Fruit fly (Drosophila melanogaster): Measurements from ENCODE around the gene CG12355.

CG12355 gene

DNA sequence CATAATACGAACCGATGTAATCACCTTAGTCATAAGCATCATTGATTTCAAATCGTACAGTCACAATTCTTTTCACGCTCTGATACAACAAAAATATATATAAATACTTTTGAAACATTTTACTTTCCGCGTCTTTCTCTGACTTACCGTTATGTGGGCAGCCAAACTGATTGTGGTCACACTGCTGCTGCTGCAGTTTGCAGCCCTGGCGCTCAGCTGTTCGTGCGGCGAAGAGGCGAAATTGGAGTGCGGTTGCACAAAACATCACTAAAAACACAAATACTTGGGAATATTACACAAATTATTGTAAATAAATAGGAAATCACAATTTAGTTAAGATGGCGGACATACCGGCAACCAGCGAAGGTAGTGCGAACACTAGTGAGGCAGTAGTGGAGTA, 14.0 kb upstream of the CG12355 start, which contains the start of the genes gdl and gdl-ORF39 (continued):
- peak; percentile 43; the same call in 1 of the 2 replicates for TF ChIP-seq bbx (GFP tag; IDR thresholded peaks at IDR 0.05; ENCODE audit: partially characterized antibody)
- peak; percentile 13 for TF ChIP-seq nmo (GFP tag; optimal IDR thresholded peaks at IDR 0.05)
- TF ChIP-seq Scr (GFP tag; IDR thresholded peaks at IDR 0.05; ENCODE audit: partially characterized antibody) = no peak
- no peak for TF ChIP-seq luna (GFP tag; optimal IDR thresholded peaks at IDR 0.05)
- TF ChIP-seq mam (GFP tag; optimal IDR thresholded peaks at IDR 0.05) = no peak
- no peak for TF ChIP-seq CG14050 (GFP tag; IDR thresholded peaks at IDR 0.05)
- peak; percentile 45 for TF ChIP-seq BEAF-32 (GFP tag; optimal IDR thresholded peaks at IDR 0.05)
- TF ChIP-seq Atf3 (GFP tag; optimal IDR thresholded peaks at IDR 0.05) = no peak
- no peak for TF ChIP-seq Xrp1 (GFP tag; IDR thresholded peaks at IDR 0.05)
- TF ChIP-seq CG18011 (GFP tag; optimal IDR thresholded peaks at IDR 0.05) = no peak
- no peak for TF ChIP-seq CG31224 (GFP tag; IDR thresholded peaks at IDR 0.05)
- TF ChIP-seq CG18619 (GFP tag; optimal IDR thresholded peaks at IDR 0.05) = no peak
- TF ChIP-seq Mrtf (GFP tag; IDR thresholded peaks at IDR 0.05) = no peak
- TF ChIP-seq Stat92E (GFP tag; optimal IDR thresholded peaks at IDR 0.05) = no peak
- peak; percentile 6 for TF ChIP-seq CG15601 (tag; optimal IDR thresholded peaks at IDR 0.05)
- TF ChIP-seq ttk (GFP tag; IDR thresholded peaks at IDR 0.05) = no peak
- no peak for TF ChIP-seq CG33557 (GFP tag; optimal IDR thresholded peaks at IDR 0.05)
- TF ChIP-seq CG7372 (GFP tag; IDR thresholded peaks at IDR 0.05) = no peak
- TF ChIP-seq CG34224 (GFP tag; IDR thresholded peaks at IDR 0.05; ENCODE audit: partially characterized antibody) = peak; percentile 44; the same call in 2 of the 3 replicates
- TF ChIP-seq CG10979 (tag; optimal IDR thresholded peaks at IDR 0.05) = no peak
- TF ChIP-seq fd3F (GFP tag; optimal IDR thresholded peaks at IDR 0.05) = no peak
- no peak for TF ChIP-seq Gsc (GFP tag; IDR thresholded peaks at IDR 0.05)
- TF ChIP-seq ham (GFP tag; IDR thresholded peaks at IDR 0.05) = no peak
- peak; percentile 12 for TF ChIP-seq CG12659 (GFP tag; optimal IDR thresholded peaks at IDR 0.05)
- TF ChIP-seq so (GFP tag; IDR thresholded peaks at IDR 0.05) = no peak
- TF ChIP-seq CG15011 (GFP tag; optimal IDR thresholded peaks at IDR 0.05) = no peak
- no peak for TF ChIP-seq Sin3A (optimal IDR thresholded peaks at IDR 0.05)
- TF ChIP-seq CG10267 (tag; optimal IDR thresholded peaks at IDR 0.05) = peak; percentile 13
- TF ChIP-seq sqz (GFP tag; optimal IDR thresholded peaks at IDR 0.05) = no peak
- no peak for TF ChIP-seq Deaf1 (tag; optimal IDR thresholded peaks at IDR 0.05)
- TF ChIP-seq ara (GFP tag; IDR thresholded peaks at IDR 0.05) = no peak
- 0 out of 4 replicates have a peak, but pooled peaks have one; percentile 31 for TF ChIP-seq Dll (GFP tag; IDR thresholded peaks at IDR 0.05; ENCODE audit: partially characterized antibody)
- no peak for TF ChIP-seq repo (GFP tag; optimal IDR thresholded peaks at IDR 0.05)
- TF ChIP-seq CG3065 (GFP tag; optimal IDR thresholded peaks at IDR 0.05) = no peak
- no peak for TF ChIP-seq vnd (GFP tag; IDR thresholded peaks at IDR 0.05; ENCODE audit: partially characterized antibody)
- no peak for TF ChIP-seq Myb (GFP tag; optimal IDR thresholded peaks at IDR 0.05)
- TF ChIP-seq B-H1 (GFP tag; IDR thresholded peaks at IDR 0.05) = no peak
- peak; percentile 58 for TF ChIP-seq sens (GFP tag)
- TF ChIP-seq salm (tag; optimal IDR thresholded peaks at IDR 0.05) = no peak
- peak; percentile 32 for TF ChIP-seq CG17829 (tag; optimal IDR thresholded peaks at IDR 0.05)
- no peak for TF ChIP-seq pum (GFP tag; optimal IDR thresholded peaks at IDR 0.05)
- no peak for TF ChIP-seq CG17328 (GFP tag; IDR thresholded peaks at IDR 0.05)
- TF ChIP-seq jing (GFP tag; optimal IDR thresholded peaks at IDR 0.05) = no peak
- TF ChIP-seq CG1602 (GFP tag; optimal IDR thresholded peaks at IDR 0.05) = no peak
- no peak for TF ChIP-seq CG14965 (GFP tag; optimal IDR thresholded peaks at IDR 0.05; ENCODE audit: borderline replicate concordance)
- TF ChIP-seq Fer2 (tag; optimal IDR thresholded peaks at IDR 0.05) = no peak
- TF ChIP-seq psq (GFP tag; optimal IDR thresholded peaks at IDR 0.05) = no peak
- TF ChIP-seq pzg (GFP tag; optimal IDR thresholded peaks at IDR 0.05) = peak; percentile 86
- TF ChIP-seq eyg (GFP tag; optimal IDR thresholded peaks at IDR 0.05) = no peak
- no peak for TF ChIP-seq CG18764 (GFP tag; optimal IDR thresholded peaks at IDR 0.05)
- TF ChIP-seq stwl (tag; optimal IDR thresholded peaks at IDR 0.05) = peak; percentile 71
